Worm (Caenorhabditis elegans) whole organism, L3 larva: ENCODE results near the gene ZC443.1.
A peak's percentile ranks its signal among the peaks of the same experiment; 100 is the strongest.

Source experiments
- aly-2 ChIP-seq: fragments of 150-350 bp; optimal IDR thresholded peaks from 2 replicates; lab custom pipeline; 2014; ENCODE audit warnings: missing biosample characterization, missing genetic modification characterization
- ama-1 ChIP-seq: fragments of 150-350 bp; optimal IDR thresholded peaks from 2 replicates; lab custom pipeline; 2018
- ceh-16 ChIP-seq: sonication (generic microtip); optimal IDR thresholded peaks from 2 replicates; lab custom pipeline; 2017; ENCODE audit warnings: missing biosample characterization, missing genetic modification characterization
- ceh-28 ChIP-seq: fragments of 150-350 bp; optimal IDR thresholded peaks from 2 replicates; lab custom pipeline; 2014; ENCODE audit warnings: missing biosample characterization, missing genetic modification reagents, missing genetic modification characterization
- ceh-82 ChIP-seq: fragments of 150-350 bp; optimal IDR thresholded peaks from 2 replicates; lab custom pipeline; 2014; ENCODE audit warnings: missing biosample characterization, missing genetic modification characterization
- daf-12 ChIP-seq: fragments of 150-350 bp; optimal IDR thresholded peaks from 2 replicates; lab custom pipeline; 2014; ENCODE audit warnings: missing biosample characterization, missing genetic modification reagents, missing genetic modification characterization
- egl-27 ChIP-seq: sonication (generic microtip); optimal IDR thresholded peaks from 4 replicates; lab custom pipeline; 2017; ENCODE audit warnings: missing biosample characterization, missing genetic modification reagents, missing genetic modification characterization
- elt-1 ChIP-seq: fragments of 150-350 bp; optimal IDR thresholded peaks from 2 replicates; lab custom pipeline; 2014; ENCODE audit warnings: missing biosample characterization, missing genetic modification characterization
- elt-2 ChIP-seq: sonication (generic microtip); optimal IDR thresholded peaks from 2 replicates; lab custom pipeline; 2016; ENCODE audit warnings: missing genetic modification reagents, mild to moderate bottlenecking, missing genetic modification characterization, missing compliant biosample characterization
- eor-1 ChIP-seq, 2 experiments: fragments of 150-350 bp; optimal IDR thresholded peaks; 2 replicates each; lab custom pipeline; 2014 to 2018; ENCODE audit warnings: missing biosample characterization in 2 of 2, missing genetic modification characterization in 2 of 2
- fkh-10 ChIP-seq: sonication (generic microtip); optimal IDR thresholded peaks from 2 replicates; lab custom pipeline; 2017; ENCODE audit warnings: missing biosample characterization, missing genetic modification reagents, missing genetic modification characterization
- fkh-2 ChIP-seq: fragments of 150-350 bp; optimal IDR thresholded peaks from 2 replicates; lab custom pipeline; 2014; ENCODE audit warnings: missing biosample characterization, missing genetic modification reagents, missing genetic modification characterization
- fos-1 ChIP-seq: fragments of 150-350 bp; optimal IDR thresholded peaks from 2 replicates; lab custom pipeline; 2014; ENCODE audit warnings: missing biosample characterization, missing genetic modification characterization
- hmg-11 ChIP-seq: sonication (generic microtip); optimal IDR thresholded peaks from 2 replicates; lab custom pipeline; 2016; ENCODE audit warnings: missing genetic modification characterization, missing compliant biosample characterization
- jun-1 ChIP-seq: fragments of 150-350 bp; optimal IDR thresholded peaks from 2 replicates; lab custom pipeline; 2014; ENCODE audit warnings: missing biosample characterization, missing genetic modification reagents, missing genetic modification characterization
- lin-15B ChIP-seq: fragments of 150-350 bp; optimal IDR thresholded peaks from 2 replicates; lab custom pipeline; 2014; ENCODE audit warnings: missing biosample characterization, missing genetic modification characterization
- lin-39 ChIP-seq: fragments of 150-350 bp; optimal IDR thresholded peaks from 2 replicates; lab custom pipeline; 2018; ENCODE audit warnings: missing biosample characterization, missing genetic modification reagents, missing genetic modification characterization
- lsy-12 ChIP-seq: sonication (generic microtip); optimal IDR thresholded peaks from 2 replicates; lab custom pipeline; 2016; ENCODE audit warnings: mild to moderate bottlenecking, missing genetic modification characterization, missing compliant biosample characterization
- mdl-1 ChIP-seq: fragments of 150-350 bp; optimal IDR thresholded peaks from 2 replicates; lab custom pipeline; 2014; ENCODE audit warnings: missing biosample characterization, missing genetic modification characterization
- mml-1 ChIP-seq: fragments of 150-350 bp; sonication (generic microtip); optimal IDR thresholded peaks from 3 replicates; lab custom pipeline; 2014; ENCODE audit warnings: missing biosample characterization, missing genetic modification characterization
- nfya-1 ChIP-seq: sonication (generic microtip); optimal IDR thresholded peaks from 2 replicates; lab custom pipeline; 2017; ENCODE audit warnings: missing genetic modification characterization, mild to moderate bottlenecking, missing compliant biosample characterization, antibody characterized with exemption, moderate library complexity; ENCODE audit not compliant: insufficient read depth
- nhr-11 ChIP-seq: fragments of 150-350 bp; optimal IDR thresholded peaks from 2 replicates; lab custom pipeline; 2014; ENCODE audit warnings: missing biosample characterization, missing genetic modification characterization
- nhr-28 ChIP-seq: fragments of 150-350 bp; optimal IDR thresholded peaks from 2 replicates; lab custom pipeline; 2014; ENCODE audit warnings: missing biosample characterization, missing genetic modification characterization
- nhr-43 ChIP-seq: sonication (generic microtip); optimal IDR thresholded peaks from 2 replicates; lab custom pipeline; 2016; ENCODE audit warnings: mild to moderate bottlenecking, missing genetic modification characterization, missing compliant biosample characterization; ENCODE audit not compliant: poor library complexity, severe bottlenecking
- nhr-67 ChIP-seq: fragments of 150-350 bp; optimal IDR thresholded peaks from 2 replicates; lab custom pipeline; 2014; ENCODE audit warnings: missing biosample characterization, missing genetic modification characterization
- nhr-76 ChIP-seq: fragments of 150-350 bp; sonication (generic microtip); optimal IDR thresholded peaks from 5 replicates; lab custom pipeline; 2014; ENCODE audit warnings: missing biosample characterization, missing genetic modification characterization
- pha-4 ChIP-seq: fragments of 150-350 bp; optimal IDR thresholded peaks from 2 replicates; lab custom pipeline; 2014; ENCODE audit warnings: missing biosample characterization, missing genetic modification reagents, missing genetic modification characterization
- pqm-1 ChIP-seq: fragments of 150-350 bp; optimal IDR thresholded peaks from 2 replicates; lab custom pipeline; 2017; ENCODE audit warnings: missing biosample characterization, missing genetic modification characterization, inconsistent platforms
- sea-2 ChIP-seq: fragments of 150-350 bp; sonication (generic microtip); optimal IDR thresholded peaks from 4 replicates; lab custom pipeline; 2014; ENCODE audit warnings: missing biosample characterization, missing genetic modification reagents, missing genetic modification characterization
- snpc-4 ChIP-seq: fragments of 150-350 bp; optimal IDR thresholded peaks from 2 replicates; lab custom pipeline; 2014; ENCODE audit warnings: missing biosample characterization, missing genetic modification characterization
- tbx-2 ChIP-seq: sonication (generic microtip); optimal IDR thresholded peaks from 2 replicates; lab custom pipeline; 2016; ENCODE audit warnings: mild to moderate bottlenecking, missing genetic modification characterization, missing compliant biosample characterization
- unc-39 ChIP-seq: sonication (generic microtip); optimal IDR thresholded peaks from 4 replicates; lab custom pipeline; 2017; ENCODE audit warnings: missing biosample characterization, missing genetic modification characterization
- unc-62 ChIP-seq: fragments of 150-350 bp; sonication (generic microtip); optimal IDR thresholded peaks from 4 replicates; lab custom pipeline; 2014; ENCODE audit warnings: missing biosample characterization, missing genetic modification reagents, missing genetic modification characterization
- zag-1 ChIP-seq: fragments of 150-350 bp; optimal IDR thresholded peaks from 2 replicates; lab custom pipeline; 2014; ENCODE audit warnings: missing biosample characterization, missing genetic modification characterization

Gene ZC443.1

DNA sequence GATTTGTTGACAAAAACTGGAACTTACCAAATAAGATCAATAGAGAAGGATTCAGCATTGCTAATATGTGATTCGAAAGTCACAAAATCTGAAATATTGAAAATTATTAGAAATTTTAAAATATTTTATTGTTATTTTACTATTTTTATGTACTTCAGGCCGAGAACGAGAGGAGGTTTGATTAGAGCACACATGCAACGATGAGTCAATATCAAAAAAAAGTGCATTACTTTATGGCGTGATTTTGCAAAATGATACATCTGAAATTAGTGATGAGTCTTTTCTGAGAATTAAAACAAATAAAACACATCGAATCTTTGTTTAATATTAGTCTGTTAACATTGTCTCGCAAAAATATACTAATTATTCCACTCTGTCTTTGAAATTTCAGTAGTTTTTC, 34.9 kb upstream of the ZC443.1 start:
- TF ChIP-seq eor-1 (tag; optimal IDR thresholded peaks at IDR 0.05; lab: Kevin White, UChicago) (no peak), fkh-10 (GFP tag; lab: Kevin White, UChicago) (no peak), pqm-1 (peak; percentile 56), nhr-76 (no peak), ama-1 (lab: Kevin White, UChicago) (no peak), sea-2 (GFP tag; lab: Kevin White, UChicago) (no peak), aly-2 (tag; lab: Kevin White, UChicago) (no peak)

DNA sequence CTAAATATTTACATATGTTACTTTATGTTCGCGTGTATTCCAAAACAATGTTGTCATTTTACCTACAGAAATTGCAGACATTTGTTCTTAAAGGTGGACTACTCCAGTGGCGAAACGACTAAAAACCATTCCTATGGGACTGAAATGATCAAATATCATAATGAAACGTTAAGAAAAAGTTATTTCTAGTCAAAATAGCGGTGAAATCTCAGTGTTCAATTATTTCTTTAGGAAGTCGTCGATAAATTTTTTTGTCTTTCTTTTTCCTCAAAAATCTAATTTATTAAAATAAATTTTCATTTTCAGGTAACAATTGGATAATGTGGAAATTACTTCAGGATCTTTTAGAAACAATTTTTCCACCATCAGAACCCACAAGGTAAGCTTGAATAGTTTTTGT, 25.5 kb upstream of the ZC443.1 start, which contains the start of gene C44H9.4:
Gene C44H9.4, plus strand, starts transcription at position 301 of the 400 bp plus-strand sequence.
- no peak for TF ChIP-seq pha-4 (tag; lab: Kevin White, UChicago)
- no peak for TF ChIP-seq nhr-28 (tag; lab: Kevin White, UChicago)
- TF ChIP-seq jun-1 (tag; lab: Kevin White, UChicago) = no peak
- TF ChIP-seq nhr-43 = no peak
- no peak for TF ChIP-seq fos-1
- TF ChIP-seq snpc-4 (tag; lab: Kevin White, UChicago) = no peak
- TF ChIP-seq pqm-1 = no peak
- TF ChIP-seq fkh-2 (tag; lab: Kevin White, UChicago) = no peak
- TF ChIP-seq lsy-12 = no peak
- no peak for TF ChIP-seq unc-39

DNA sequence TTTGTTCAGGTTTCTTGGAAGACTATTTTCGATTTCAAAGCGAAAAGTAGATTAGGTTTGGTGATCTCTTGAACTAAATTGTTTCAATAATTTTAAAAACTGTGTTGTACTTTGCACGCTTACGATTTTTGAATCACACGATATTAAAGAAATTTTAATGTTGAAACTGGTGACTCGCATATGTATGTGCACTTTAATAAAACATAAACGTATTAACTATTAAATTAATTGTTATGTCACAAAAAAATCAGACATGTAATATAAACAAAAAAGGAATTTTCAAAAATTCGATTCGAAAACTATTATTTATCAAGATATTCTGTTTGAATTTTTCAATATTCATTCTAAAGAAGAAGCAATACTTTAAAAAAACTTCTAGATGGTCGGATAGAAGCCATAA, 17.3 kb upstream of the ZC443.1 start, which contains the start of gene ugt-15:
Gene ugt-15, plus strand, starts transcription at position 301 of the 400 bp plus-strand sequence.
- TF ChIP-seq unc-62 (GFP tag; lab: Kevin White, UChicago) (no peak), pqm-1 (peak; percentile 22), fkh-2 (tag; lab: Kevin White, UChicago) (no peak), elt-2 (peak; percentile 13), elt-1 (tag; lab: Kevin White, UChicago) (no peak), egl-27 (tag; lab: Kevin White, UChicago) (no peak), ceh-16 (tag; lab: Kevin White, UChicago) (no peak)

DNA sequence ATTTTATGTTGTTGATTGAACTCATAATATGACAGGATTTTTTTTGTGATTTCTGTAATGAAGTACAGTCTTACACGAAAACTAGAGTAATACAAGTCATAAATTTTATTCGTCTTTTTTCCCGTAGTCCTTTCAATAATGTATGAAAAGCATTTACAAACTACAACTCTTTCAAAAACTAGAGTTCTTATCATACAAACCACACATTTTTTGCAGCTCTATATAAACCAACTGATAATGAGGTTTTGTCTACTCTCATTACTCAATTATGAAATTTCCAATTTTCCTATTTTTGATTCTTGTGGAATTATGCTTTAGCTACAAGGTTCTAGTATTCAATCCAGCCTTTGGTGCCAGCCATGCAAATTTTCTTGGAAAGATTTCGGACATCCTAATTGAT, 14.9 kb upstream of the ZC443.1 start, which contains the start of gene ugt-16:
Gene ugt-16, plus strand, starts transcription at position 248 of the 400 bp plus-strand sequence.
- TF ChIP-seq pqm-1 (peak; percentile 53), elt-2 (peak; percentile 71), mml-1 (no peak)

DNA sequence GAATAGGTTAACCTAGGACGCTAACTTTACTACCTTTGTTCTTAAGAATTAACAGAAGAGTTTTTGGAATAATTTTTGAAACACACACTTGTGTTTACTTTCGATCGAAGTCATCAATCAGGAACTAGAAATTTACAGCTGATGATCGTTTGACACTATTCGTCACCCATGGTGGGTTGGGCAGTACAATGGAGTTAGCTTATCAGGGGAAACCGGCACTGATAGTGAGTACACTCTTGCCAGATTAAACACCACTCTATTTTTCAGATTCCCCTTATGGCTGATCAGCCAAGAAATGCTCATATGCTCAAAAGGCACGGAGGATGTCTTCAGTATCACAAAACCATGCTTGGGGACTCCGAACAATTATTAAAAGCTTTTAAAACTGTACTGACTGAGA, 12.2 kb upstream of the ZC443.1 start:
- peak; percentile 26 for TF ChIP-seq jun-1 (tag; lab: Kevin White, UChicago)
- TF ChIP-seq elt-2 = peak; percentile 77
- no peak for TF ChIP-seq ama-1 (lab: Kevin White, UChicago)
- no peak for TF ChIP-seq hmg-11 (tag; lab: Kevin White, UChicago)
- TF ChIP-seq unc-39 = no peak
- TF ChIP-seq pqm-1 = peak; percentile 89
- TF ChIP-seq elt-1 (tag; lab: Kevin White, UChicago) = no peak
- no peak for TF ChIP-seq ceh-82 (tag; lab: Kevin White, UChicago)
- TF ChIP-seq egl-27 (tag; lab: Kevin White, UChicago) = no peak

DNA sequence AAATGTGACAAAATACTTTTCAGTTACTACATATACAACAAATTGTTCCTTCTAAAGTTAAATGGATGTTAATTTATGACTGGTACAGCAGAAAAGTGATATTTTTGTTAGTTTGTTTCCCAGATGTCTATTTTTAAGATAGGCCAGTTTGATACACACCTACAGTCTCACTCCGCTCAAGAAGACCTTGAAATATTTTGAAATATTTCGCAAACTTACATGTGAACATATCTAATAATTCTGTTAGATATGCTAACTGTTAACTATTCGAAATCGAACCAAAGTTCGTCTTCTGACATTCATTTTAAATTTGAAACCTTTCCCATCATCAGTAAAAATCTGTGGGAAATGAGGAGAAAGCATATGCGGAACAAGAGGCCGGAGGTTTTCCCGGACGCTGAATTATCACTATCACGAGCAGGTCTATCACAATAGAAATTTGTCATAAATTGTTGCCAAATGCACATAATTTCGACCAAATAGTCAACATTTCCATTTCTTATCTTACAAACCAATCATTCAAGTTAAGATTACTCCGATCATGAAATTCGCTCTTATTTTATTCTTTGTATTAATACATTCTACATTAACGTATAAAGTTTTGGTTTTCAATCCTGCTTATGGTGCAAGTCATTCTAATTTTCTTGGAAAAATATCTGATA, 10.0 kb upstream of the ZC443.1 start, which contains the start of the genes ZC443.4 and ugt-18:
Gene ZC443.4, minus strand, starts transcription at position 95 of the 662 bp plus-strand sequence.
Gene ugt-18, plus strand, starts transcription at position 469 of the 662 bp plus-strand sequence.
- TF ChIP-seq elt-2 (peak; percentile 31), jun-1 (tag; lab: Kevin White, UChicago) (peak; percentile 65), pqm-1 (peak; percentile 68), daf-12 (tag; lab: Kevin White, UChicago) (no peak)

DNA sequence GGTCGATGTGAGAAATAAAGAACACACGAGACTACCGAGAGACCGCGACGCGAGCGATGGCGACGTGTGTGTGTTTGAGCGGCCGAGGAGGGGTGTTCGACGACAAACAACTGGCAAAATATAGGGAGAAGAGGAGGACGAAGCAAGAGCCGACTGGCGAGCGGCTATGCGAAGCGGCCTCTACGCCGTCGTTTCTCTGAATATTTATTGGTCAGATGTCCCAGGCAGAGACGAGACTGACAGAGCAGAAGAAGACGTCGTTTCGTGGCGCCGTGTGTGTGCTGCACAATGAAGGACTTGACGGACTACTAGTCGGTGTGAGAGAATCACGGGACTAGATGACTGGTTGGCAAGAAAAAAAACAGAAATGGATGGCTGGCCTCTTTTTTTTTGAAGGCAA, 9.3 kb upstream of the ZC443.1 start:
- TF ChIP-seq nhr-76 (no peak), zag-1 (no peak), daf-12 (tag; lab: Kevin White, UChicago) (no peak), ceh-28 (tag; lab: Kevin White, UChicago) (no peak), sea-2 (GFP tag; lab: Kevin White, UChicago) (no peak), fkh-10 (GFP tag; lab: Kevin White, UChicago) (peak; percentile 25), lin-15B (peak; percentile 21), nfya-1 (tag; lab: Kevin White, UChicago) (peak; percentile 73), lin-39 (tag; lab: Kevin White, UChicago) (peak; percentile 84), mdl-1 (tag; lab: Kevin White, UChicago) (peak; percentile 36), nhr-67 (tag; lab: Kevin White, UChicago) (no peak), ama-1 (lab: Kevin White, UChicago) (peak; percentile 24), tbx-2 (tag; lab: Kevin White, UChicago) (no peak), nhr-11 (tag; lab: Kevin White, UChicago) (no peak)
